Worm (Caenorhabditis elegans) whole organism, young adult: ENCODE measurements around the gene tmem-138.

Experiments
- B0336.3 ChIP-seq: fragments of 200-800 bp; sonication (Bioruptor generic); IDR thresholded peaks from 2 replicates; pipeline ENCODE4 v1.3.6; 2022; ENCODE audit warnings: missing genetic modification characterization, missing compliant biosample characterization
- C06A6.2 ChIP-seq: fragments of 200-800 bp; sonication (Bioruptor generic); conservative IDR thresholded peaks from 2 replicates; pipeline ENCODE4 v1.3.6; 2022; ENCODE audit warnings: missing genetic modification characterization, missing compliant biosample characterization
- D2030.7 ChIP-seq: fragments of 200-800 bp; sonication (Bioruptor generic); IDR thresholded peaks from 2 replicates; pipeline ENCODE4 v1.3.6; 2022; ENCODE audit warnings: missing genetic modification reagents, missing genetic modification characterization, missing compliant biosample characterization
- F23B12.7 ChIP-seq: sonication (generic microtip); optimal IDR thresholded peaks from 2 replicates; lab custom pipeline; 2017; ENCODE audit warnings: missing genetic modification characterization, mild to moderate bottlenecking, missing compliant biosample characterization, antibody characterized with exemption, moderate library complexity; ENCODE audit not compliant: insufficient read depth
- F33H1.4 ChIP-seq: fragments of 200-800 bp; sonication (Bioruptor generic); IDR thresholded peaks from 2 replicates; pipeline ENCODE4 v1.3.6; 2022; ENCODE audit warnings: missing genetic modification reagents, missing genetic modification characterization, missing compliant biosample characterization
- F57A8.1 ChIP-seq: fragments of 200-800 bp; sonication (Bioruptor generic); optimal IDR thresholded peaks from 2 replicates; lab custom pipeline; 2018; ENCODE audit warnings: mild to moderate bottlenecking, missing genetic modification characterization, moderate library complexity, missing compliant biosample characterization
- T07F8.4 ChIP-seq: sonication (generic microtip); optimal IDR thresholded peaks from 2 replicates; lab custom pipeline; 2016; ENCODE audit warnings: mild to moderate bottlenecking, missing genetic modification characterization, moderate library complexity, missing compliant biosample characterization
- Y53G8AR.9 ChIP-seq: fragments of 200-800 bp; sonication (Bioruptor generic); conservative IDR thresholded peaks from 2 replicates; pipeline ENCODE4 v1.3.6; 2022; ENCODE audit warnings: missing genetic modification reagents, missing genetic modification characterization, missing compliant biosample characterization
- Y67H2A.10 ChIP-seq: fragments of 200-800 bp; sonication (Bioruptor generic); conservative IDR thresholded peaks from 2 replicates; pipeline ENCODE4 v1.3.6; 2022; ENCODE audit warnings: missing genetic modification reagents, missing genetic modification characterization, missing compliant biosample characterization
- Y95B8A.8 ChIP-seq: fragments of 200-800 bp; sonication (Bioruptor generic); IDR thresholded peaks from 2 replicates; pipeline ENCODE4 v1.3.6; 2022; ENCODE audit warnings: missing genetic modification reagents, missing genetic modification characterization, missing compliant biosample characterization
- ama-1 ChIP-seq, 3 experiments: fragments of 150-350 bp in 1 of 3; sonication (generic microtip) in 2 of 3; optimal IDR thresholded peaks; 2 replicates each; lab custom pipeline; 2014 to 2018; ENCODE audit warnings: missing biosample characterization in 2 of 3, missing genetic modification characterization in 2 of 3, missing genetic modification reagents in 2 of 3
- attf-3 ChIP-seq: fragments of 200-800 bp; sonication (Bioruptor generic); conservative IDR thresholded peaks from 2 replicates; pipeline ENCODE4 v1.3.6; 2022; ENCODE audit warnings: missing genetic modification reagents, missing genetic modification characterization, missing compliant biosample characterization
- attf-5 ChIP-seq: fragments of 200-800 bp; sonication (Bioruptor generic); optimal IDR thresholded peaks from 2 replicates; lab custom pipeline; 2018; ENCODE audit warnings: mild to moderate bottlenecking, missing genetic modification characterization, missing compliant biosample characterization
- attf-6 ChIP-seq: fragments of 200-800 bp; sonication (Bioruptor generic); IDR thresholded peaks from 2 replicates; pipeline ENCODE4 v1.3.6; 2022; ENCODE audit warnings: missing genetic modification reagents, missing genetic modification characterization, missing compliant biosample characterization
- cebp-1 ChIP-seq, 2 experiments: fragments of 200-800 bp in 1 of 2; sonication (Bioruptor generic) in 1 of 2; sonication (generic microtip) in 1 of 2; IDR thresholded peaks in 1 of 2; optimal IDR thresholded peaks in 1 of 2; 2 replicates each; pipeline versions ENCODE4 v1.3.6 to Lab custom; 2017 to 2022; ENCODE audit warnings: missing compliant biosample characterization in 2 of 2, missing genetic modification characterization in 2 of 2, mild to moderate bottlenecking in 1 of 2, missing genetic modification reagents in 1 of 2, moderate library complexity in 1 of 2
- cebp-2 ChIP-seq: fragments of 200-800 bp; sonication (Bioruptor generic); IDR thresholded peaks from 2 replicates; pipeline ENCODE4 v1.3.6; 2022; ENCODE audit warnings: missing genetic modification characterization, missing compliant biosample characterization
- ceh-27 ChIP-seq: fragments of 200-800 bp; sonication (Bioruptor generic); optimal IDR thresholded peaks from 2 replicates; lab custom pipeline; 2018; ENCODE audit warnings: mild to moderate bottlenecking, missing genetic modification characterization, moderate library complexity, missing compliant biosample characterization
- ceh-40 ChIP-seq: fragments of 200-800 bp; sonication (Bioruptor generic); IDR thresholded peaks from 2 replicates; pipeline ENCODE4 v1.3.6; 2022; ENCODE audit warnings: missing genetic modification characterization, missing compliant biosample characterization
- chd-7 ChIP-seq: sonication (generic microtip); optimal IDR thresholded peaks from 2 replicates; lab custom pipeline; 2016; ENCODE audit warnings: mild to moderate bottlenecking, missing genetic modification characterization, moderate library complexity, missing compliant biosample characterization
- dpff-1 ChIP-seq: sonication (generic microtip); optimal IDR thresholded peaks from 2 replicates; lab custom pipeline; 2017; ENCODE audit warnings: mild to moderate bottlenecking, missing genetic modification characterization, missing compliant biosample characterization
- ekl-4 ChIP-seq: fragments of 200-800 bp; sonication (Bioruptor generic); IDR thresholded peaks from 2 replicates; pipeline ENCODE4 v1.3.6; 2022; ENCODE audit warnings: missing genetic modification reagents, missing genetic modification characterization, missing compliant biosample characterization
- ets-4 ChIP-seq: fragments of 200-800 bp; sonication (Bioruptor generic); optimal IDR thresholded peaks from 2 replicates; lab custom pipeline; 2018; ENCODE audit warnings: mild to moderate bottlenecking, missing genetic modification characterization, missing compliant biosample characterization
- gei-17 ChIP-seq: fragments of 200-800 bp; sonication (Bioruptor generic); optimal IDR thresholded peaks from 2 replicates; lab custom pipeline; 2018; ENCODE audit warnings: mild to moderate bottlenecking, missing genetic modification characterization, missing compliant biosample characterization
- him-1 ChIP-seq: sonication (generic microtip); optimal IDR thresholded peaks from 2 replicates; lab custom pipeline; 2016; ENCODE audit warnings: missing genotype, missing genetic modification reagents, missing genetic modification characterization, missing compliant biosample characterization
- hrde-1 ChIP-seq: sonication (generic microtip); optimal IDR thresholded peaks from 2 replicates; lab custom pipeline; 2016; ENCODE audit warnings: missing genetic modification characterization, mild to moderate bottlenecking, missing compliant biosample characterization, moderate library complexity, missing genotype, missing genetic modification reagents, borderline replicate concordance
- hsf-1 ChIP-seq: fragments of 200-800 bp; sonication (Bioruptor generic); IDR thresholded peaks from 2 replicates; pipeline ENCODE4 v1.3.6; 2022; ENCODE audit warnings: missing genetic modification reagents, missing genetic modification characterization, missing compliant biosample characterization
- let-526 ChIP-seq: fragments of 200-800 bp; sonication (Bioruptor generic); IDR thresholded peaks from 2 replicates; pipeline ENCODE4 v1.3.6; 2022; ENCODE audit warnings: missing genetic modification reagents, missing genetic modification characterization, missing compliant biosample characterization
- lin-35 ChIP-seq, 3 experiments: fragments of 150-350 bp in 2 of 3; sonication (generic microtip) in 1 of 3; optimal IDR thresholded peaks; 2 replicates each; lab custom pipeline; 2014 to 2018; ENCODE audit warnings: missing biosample characterization in 3 of 3, missing genetic modification characterization in 3 of 3, missing genetic modification reagents in 3 of 3
- lin-40 ChIP-seq: sonication (generic microtip); optimal IDR thresholded peaks from 2 replicates; lab custom pipeline; 2016; ENCODE audit warnings: missing genetic modification characterization, mild to moderate bottlenecking, missing compliant biosample characterization, missing genotype, missing genetic modification reagents
- lsl-1 ChIP-seq: fragments of 200-800 bp; sonication (Bioruptor generic); optimal IDR thresholded peaks from 2 replicates; lab custom pipeline; 2018; ENCODE audit warnings: mild to moderate bottlenecking, missing genetic modification characterization, moderate library complexity, missing compliant biosample characterization
- mel-28 ChIP-seq: sonication (generic microtip); optimal IDR thresholded peaks from 2 replicates; lab custom pipeline; 2016; ENCODE audit warnings: borderline replicate concordance, mild to moderate bottlenecking, missing genetic modification characterization, missing compliant biosample characterization
- nhr-120 ChIP-seq: fragments of 200-800 bp; sonication (Bioruptor generic); IDR thresholded peaks from 2 replicates; pipeline ENCODE4 v1.3.6; 2022; ENCODE audit warnings: missing genetic modification characterization, missing compliant biosample characterization
- nhr-179 ChIP-seq: sonication (generic microtip); optimal IDR thresholded peaks from 2 replicates; lab custom pipeline; 2016; ENCODE audit warnings: mild to moderate bottlenecking, missing genetic modification characterization, missing compliant biosample characterization
- nhr-27 ChIP-seq: fragments of 200-800 bp; sonication (Bioruptor generic); optimal IDR thresholded peaks from 2 replicates; lab custom pipeline; 2018; ENCODE audit warnings: mild to moderate bottlenecking, missing genetic modification characterization, moderate library complexity, missing compliant biosample characterization
- pha-4 ChIP-seq: fragments of 150-350 bp; sonication (generic microtip); optimal IDR thresholded peaks from 2 replicates; lab custom pipeline; 2014; ENCODE audit warnings: missing biosample characterization, missing genetic modification reagents, missing genetic modification characterization
- rpc-1 ChIP-seq, 2 experiments: fragments of 150-350 bp in 1 of 2; sonication (generic microtip) in 1 of 2; optimal IDR thresholded peaks; 2 replicates each; lab custom pipeline; 2014 to 2018; ENCODE audit warnings: missing biosample characterization in 1 of 2, missing genetic modification characterization in 1 of 2, missing genetic modification reagents in 1 of 2, missing genotype in 1 of 2
- sdz-38 ChIP-seq: sonication (generic microtip); optimal IDR thresholded peaks from 2 replicates; lab custom pipeline; 2016; ENCODE audit warnings: missing genotype, missing genetic modification characterization, missing compliant biosample characterization
- snpc-1.3 ChIP-seq: sonication (generic microtip); optimal IDR thresholded peaks from 2 replicates; lab custom pipeline; 2017; ENCODE audit warnings: missing genetic modification characterization, mild to moderate bottlenecking, missing compliant biosample characterization, antibody characterized with exemption, moderate library complexity, missing genotype, missing genetic modification reagents; ENCODE audit not compliant: insufficient read depth
- snpc-3.4 ChIP-seq: sonication (generic microtip); optimal IDR thresholded peaks from 2 replicates; lab custom pipeline; 2017; ENCODE audit warnings: missing genetic modification characterization, mild to moderate bottlenecking, missing compliant biosample characterization, antibody characterized with exemption, moderate library complexity, missing genotype, missing genetic modification reagents
- snpc-4 ChIP-seq, 5 experiments: fragments of 150-350 bp in 1 of 5; sonication (generic microtip) in 4 of 5; optimal IDR thresholded peaks; 2 replicates each; lab custom pipeline; 2014 to 2018; ENCODE audit warnings: missing genetic modification characterization in 5 of 5, missing biosample characterization in 3 of 5, antibody characterized with exemption in 2 of 5, mild to moderate bottlenecking in 2 of 5, missing compliant biosample characterization in 2 of 5, missing genotype in 2 of 5, moderate library complexity in 2 of 5, missing genetic modification reagents in 1 of 5
- sptf-2 ChIP-seq: fragments of 200-800 bp; sonication (Bioruptor generic); optimal IDR thresholded peaks from 2 replicates; lab custom pipeline; 2018; ENCODE audit warnings: mild to moderate bottlenecking, missing genetic modification characterization, missing compliant biosample characterization
- ztf-22 ChIP-seq: fragments of 200-800 bp; sonication (Bioruptor generic); optimal IDR thresholded peaks from 2 replicates; lab custom pipeline; 2018; ENCODE audit warnings: mild to moderate bottlenecking, missing genetic modification characterization, moderate library complexity, missing compliant biosample characterization
- ztf-26 ChIP-seq: sonication (generic microtip); optimal IDR thresholded peaks from 2 replicates; lab custom pipeline; 2017; ENCODE audit warnings: missing genetic modification characterization, missing compliant biosample characterization

tmem-138 gene

DNA sequence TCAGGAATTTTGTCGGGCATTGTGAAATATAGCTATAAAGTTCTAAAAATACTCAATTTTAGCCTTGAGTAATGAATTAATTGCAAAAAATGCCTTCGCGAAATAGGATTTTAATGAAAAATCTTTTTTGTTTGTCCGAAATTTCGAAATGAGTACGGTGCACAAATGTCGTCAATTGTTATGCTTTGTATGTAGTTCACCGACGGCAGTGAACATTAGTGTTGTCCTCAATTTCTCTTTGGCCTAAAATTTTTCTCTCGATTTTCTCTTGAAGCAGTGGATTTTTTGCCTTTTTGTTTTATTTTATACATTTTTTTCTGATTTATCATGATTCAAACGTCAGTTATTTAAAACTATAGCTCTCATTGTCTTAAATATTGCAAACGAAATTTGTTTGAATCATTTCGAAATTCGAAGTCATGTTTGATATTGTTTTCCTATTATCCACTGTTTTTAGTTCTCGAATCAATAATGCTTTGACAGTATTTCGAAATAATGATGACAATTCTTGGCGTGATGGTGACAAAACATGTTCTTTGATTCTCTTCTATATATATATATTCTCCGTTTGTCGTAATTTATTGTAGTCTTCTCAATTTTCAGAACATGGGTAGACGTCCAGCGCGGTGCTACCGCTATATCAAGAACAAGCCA is 13.7 kb upstream of the tmem-138 start, which contains the start of the genes ints-11 and rpl-10:
ints-11 (minus strand) TSS at position 201 of the 654 bp plus-strand sequence.
rpl-10 (plus strand) TSS at position 604 of the 654 bp plus-strand sequence.
- TF ChIP-seq pha-4 (tag; lab: Kevin White, UChicago) (peak; percentile 30), ceh-40 (no peak), Y67H2A.10 (GFP tag; lab: Robert Waterston, UW) (no peak), C06A6.2 (GFP tag; lab: Robert Waterston, UW) (no peak), snpc-4 (GFP tag; optimal IDR thresholded peaks at IDR 0.05; lab: Kevin White, UChicago) (no peak), snpc-4 (tag; optimal IDR thresholded peaks at IDR 0.05; lab: Kevin White, UChicago) (peak in 1 of 4 experiments; percentile 47), nhr-27 (tag; lab: Kevin White, UChicago) (no peak), attf-5 (GFP tag; lab: Kevin White, UChicago) (peak; percentile 29), cebp-1 (GFP tag; IDR thresholded peaks at IDR 0.05; lab: Robert Waterston, UW) (no peak), cebp-1 (tag; optimal IDR thresholded peaks at IDR 0.05; lab: Kevin White, UChicago) (peak; percentile 55), Y95B8A.8 (GFP tag; lab: Robert Waterston, UW) (no peak), cebp-2 (GFP tag; lab: Robert Waterston, UW) (no peak), F33H1.4 (GFP tag; lab: Robert Waterston, UW) (peak; percentile 67), sdz-38 (tag; lab: Kevin White, UChicago) (no peak), nhr-120 (GFP tag; lab: Robert Waterston, UW) (no peak), sptf-2 (no peak), F57A8.1 (GFP tag; lab: Kevin White, UChicago) (no peak), ztf-22 (GFP tag; lab: Kevin White, UChicago) (no peak), lin-35 (GFP tag; optimal IDR thresholded peaks at IDR 0.05; lab: Kevin White, UChicago) (peak in 1 of 3 experiments; percentile 18), ceh-27 (GFP tag; lab: Kevin White, UChicago) (no peak), ztf-26 (tag; lab: Kevin White, UChicago) (no peak), lsl-1 (GFP tag; lab: Kevin White, UChicago) (peak; percentile 15), ets-4 (GFP tag; lab: Kevin White, UChicago) (no peak), Y53G8AR.9 (GFP tag; lab: Robert Waterston, UW) (no peak), rpc-1 (optimal IDR thresholded peaks at IDR 0.05; lab: Kevin White, UChicago) (no peak), rpc-1 (tag; optimal IDR thresholded peaks at IDR 0.05; lab: Kevin White, UChicago) (no peak), let-526 (GFP tag; lab: Robert Waterston, UW) (no peak), nhr-179 (no peak), chd-7 (tag; lab: Kevin White, UChicago) (no peak), hsf-1 (GFP tag; lab: Robert Waterston, UW) (no peak), T07F8.4 (tag; lab: Kevin White, UChicago) (no peak), F23B12.7 (tag; lab: Kevin White, UChicago) (no peak), lin-40 (tag; lab: Kevin White, UChicago) (no peak), dpff-1 (no peak)

ce11 chrII:8144543-8144942 is 12.6 kb upstream of the tmem-138 start, which contains the start of gene F10B5.2:
Gene F10B5.2 (plus strand): TSS chrII:8144762.
- TF ChIP-seq B0336.3 (GFP tag; lab: Robert Waterston, UW) (peak; percentile 68; the same call in 1 of the 2 replicates), hrde-1 (tag; lab: Kevin White, UChicago) (peak; percentile 37), ets-4 (GFP tag; lab: Kevin White, UChicago) (no peak), Y95B8A.8 (GFP tag; lab: Robert Waterston, UW) (no peak), mel-28 (tag; lab: Kevin White, UChicago) (no peak), snpc-4 (GFP tag; optimal IDR thresholded peaks at IDR 0.05; lab: Kevin White, UChicago) (peak; percentile 9), snpc-4 (tag; optimal IDR thresholded peaks at IDR 0.05; lab: Kevin White, UChicago) (no peak), snpc-1.3 (tag; lab: Kevin White, UChicago) (peak; percentile 60), snpc-3.4 (tag; lab: Kevin White, UChicago) (peak; percentile 63), ekl-4 (GFP tag; lab: Robert Waterston, UW) (peak; percentile 58; the same call in 1 of the 2 replicates), him-1 (tag; lab: Kevin White, UChicago) (peak; percentile 44), ama-1 (optimal IDR thresholded peaks at IDR 0.05; lab: Kevin White, UChicago) (no peak), ama-1 (GFP tag; optimal IDR thresholded peaks at IDR 0.05; lab: Kevin White, UChicago) (no peak), attf-6 (GFP tag; lab: Robert Waterston, UW) (peak; percentile 42; the same call in 1 of the 2 replicates), cebp-2 (GFP tag; lab: Robert Waterston, UW) (no peak), attf-3 (GFP tag; lab: Robert Waterston, UW) (no peak), sdz-38 (tag; lab: Kevin White, UChicago) (no peak), C06A6.2 (GFP tag; lab: Robert Waterston, UW) (no peak), D2030.7 (GFP tag; lab: Robert Waterston, UW) (peak; percentile 38), gei-17 (GFP tag; lab: Kevin White, UChicago) (no peak)
